Worm (Caenorhabditis elegans): ENCODE measurements around the gene Y39B6A.43.

DNA sequence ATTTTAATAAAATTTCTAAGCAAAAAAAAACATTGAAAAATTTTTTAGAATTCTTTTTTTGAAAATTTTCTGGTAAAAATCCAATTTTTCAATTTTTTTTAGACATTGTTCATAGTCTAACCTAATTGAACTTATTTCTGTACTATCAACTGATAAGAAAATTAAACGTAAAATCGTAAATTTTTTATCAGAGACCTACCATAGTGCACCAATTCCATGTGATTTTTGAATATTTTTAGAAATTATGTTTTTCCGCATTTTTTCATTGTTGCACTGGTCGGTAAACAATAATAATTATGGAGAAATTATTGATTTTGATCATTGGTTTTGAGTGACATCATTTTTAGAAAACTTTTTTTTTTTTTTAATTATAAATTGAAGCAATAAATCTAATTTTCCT lies 8.9 kb upstream of the Y39B6A.43 start:
- TF ChIP-seq lin-39 (tag; optimal IDR thresholded peaks at IDR 0.05), result no peak
- no peak for TF ChIP-seq pqm-1 (tag; optimal IDR thresholded peaks at IDR 0.05)
- no peak for TF ChIP-seq nhr-71 (tag; optimal IDR thresholded peaks at IDR 0.05)
- TF ChIP-seq sptf-1 (tag; optimal IDR thresholded peaks at IDR 0.05), result no peak
- no peak for TF ChIP-seq dpl-1 (GFP tag; optimal IDR thresholded peaks at IDR 0.05)
- no peak for TF ChIP-seq snu-23 (GFP tag; optimal IDR thresholded peaks at IDR 0.05)
- no peak for TF ChIP-seq zag-1 (tag; optimal IDR thresholded peaks at IDR 0.05)
- TF ChIP-seq egl-27 (tag; optimal IDR thresholded peaks at IDR 0.05), result no peak
- TF ChIP-seq skn-1 (tag; optimal IDR thresholded peaks at IDR 0.05), result no peak
- no peak for TF ChIP-seq snpc-4 (tag; optimal IDR thresholded peaks at IDR 0.05)

Measured in whole organism, L1 larva.